Worm (Caenorhabditis elegans): ENCODE measurements around the gene ZC412.5.

DNA sequence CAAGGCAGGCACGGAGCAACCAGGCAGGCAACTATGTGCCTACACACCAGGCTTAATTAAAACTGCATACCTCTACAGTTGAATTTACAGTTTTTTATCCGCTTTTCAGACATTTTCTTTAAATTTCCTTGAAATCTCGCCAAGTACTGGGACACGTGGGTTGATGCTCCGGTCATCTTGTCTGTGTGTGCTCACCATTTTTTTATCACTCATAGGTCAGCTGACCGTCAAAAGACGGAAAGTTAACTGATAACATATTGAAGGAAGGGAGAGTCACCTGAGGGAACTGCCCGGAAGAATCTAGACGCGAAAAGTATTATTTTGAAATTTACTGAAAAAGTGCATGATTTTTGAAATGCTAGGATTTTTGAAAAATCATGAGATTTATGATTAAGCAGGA is 24.7 kb downstream of the ZC412.5 start:
- no peak for TF ChIP-seq pha-4 (tag; optimal IDR thresholded peaks at IDR 0.05)
- TF ChIP-seq blmp-1 (tag; optimal IDR thresholded peaks at IDR 0.05): no peak
- TF ChIP-seq nhr-237 (tag; optimal IDR thresholded peaks at IDR 0.05): no peak
- no peak for TF ChIP-seq nhr-76 (tag; optimal IDR thresholded peaks at IDR 0.05)
- no peak for TF ChIP-seq sptf-1 (tag; optimal IDR thresholded peaks at IDR 0.05)
- no peak for TF ChIP-seq ceh-39 (tag; optimal IDR thresholded peaks at IDR 0.05)
- TF ChIP-seq lsy-2 (tag; optimal IDR thresholded peaks at IDR 0.05): no peak
- TF ChIP-seq nhr-12 (tag; optimal IDR thresholded peaks at IDR 0.05): no peak
- TF ChIP-seq ces-1 (GFP tag; optimal IDR thresholded peaks at IDR 0.05): no peak
- TF ChIP-seq mep-1 (tag; optimal IDR thresholded peaks at IDR 0.05): no peak
- no peak for TF ChIP-seq lin-13 (tag; optimal IDR thresholded peaks at IDR 0.05)
- no peak for TF ChIP-seq elt-3 (tag; optimal IDR thresholded peaks at IDR 0.05)

Measured in whole organism, mixed stage, embryonic.